Fruit fly (Drosophila melanogaster): Measurements from ENCODE around the gene Klc.

The Klc gene

dm6 chr3L:12734550-12735012 lies 15.3 kb downstream of the Klc start, which contains the start of the genes SmD1 and Ptp69D (continued):
- peak in 1 of 2 experiments; percentile 48 for TF ChIP-seq tll (GFP tag; optimal IDR thresholded peaks at IDR 0.05)
- TF ChIP-seq Ets97D (GFP tag; optimal IDR thresholded peaks at IDR 0.05): peak; percentile 2
- TF ChIP-seq HLH54F (GFP tag; optimal IDR thresholded peaks at IDR 0.05): no peak
- no peak for TF ChIP-seq gcm (GFP tag; optimal IDR thresholded peaks at IDR 0.05)
- no peak for TF ChIP-seq CG33213 (GFP tag; optimal IDR thresholded peaks at IDR 0.05)
- TF ChIP-seq CG14860 (GFP tag; IDR thresholded peaks at IDR 0.05; ENCODE audit: partially characterized antibody): peak; percentile 85
- no peak for TF ChIP-seq Myb (GFP tag; optimal IDR thresholded peaks at IDR 0.05)
- TF ChIP-seq CG17361 (GFP tag; IDR thresholded peaks at IDR 0.05): peak; percentile 65; the same call in 2 of the 3 replicates
- TF ChIP-seq nerfin-2 (GFP tag; IDR thresholded peaks at IDR 0.05; ENCODE audit: partially characterized antibody): peak; percentile 55
- no peak for TF ChIP-seq NFAT (GFP tag; IDR thresholded peaks at IDR 0.05)
- TF ChIP-seq tin (GFP tag; optimal IDR thresholded peaks at IDR 0.05): no peak
- TF ChIP-seq CG2116 (GFP tag; optimal IDR thresholded peaks at IDR 0.05): peak; percentile 83
- peak; percentile 99 for TF ChIP-seq CG30020 (tag; optimal IDR thresholded peaks at IDR 0.05)
- TF ChIP-seq NC2β (GFP tag; optimal IDR thresholded peaks at IDR 0.05): no peak
- peak; percentile 88 for TF ChIP-seq row (GFP tag; IDR thresholded peaks at IDR 0.05)
- TF ChIP-seq Nf-YA (GFP tag; IDR thresholded peaks at IDR 0.05): no peak
- TF ChIP-seq odd (GFP tag; optimal IDR thresholded peaks at IDR 0.05): no peak
- TF ChIP-seq slou (GFP tag; optimal IDR thresholded peaks at IDR 0.05): no peak
- peak; percentile 68 for TF ChIP-seq trem (tag; optimal IDR thresholded peaks at IDR 0.05)
- peak; percentile 29 for TF ChIP-seq Hr3 (GFP tag; optimal IDR thresholded peaks at IDR 0.05)
- peak; percentile 3 for TF ChIP-seq CG15601 (tag; optimal IDR thresholded peaks at IDR 0.05)
- no peak for TF ChIP-seq danr (GFP tag; IDR thresholded peaks at IDR 0.05)
- TF ChIP-seq CG43689 (GFP tag; IDR thresholded peaks at IDR 0.05): no peak
- TF ChIP-seq CG12391 (tag; optimal IDR thresholded peaks at IDR 0.05): peak; percentile 66
- TF ChIP-seq nerfin-1 (tag; optimal IDR thresholded peaks at IDR 0.05): peak; percentile 15
- TF ChIP-seq CG4617 (GFP tag; optimal IDR thresholded peaks at IDR 0.05; ENCODE audit: borderline replicate concordance): peak; percentile 22
- TF ChIP-seq CG16813 (GFP tag; IDR thresholded peaks at IDR 0.05; ENCODE audit: partially characterized antibody): peak; percentile 87
- no peak for TF ChIP-seq klu (GFP tag; IDR thresholded peaks at IDR 0.05)
- no peak for TF ChIP-seq bab2 (GFP tag; optimal IDR thresholded peaks at IDR 0.05)
- peak; percentile 12 for TF ChIP-seq Dp (GFP tag; optimal IDR thresholded peaks at IDR 0.05)
- peak; percentile 72 for TF ChIP-seq Dref (GFP tag; IDR thresholded peaks at IDR 0.05)
- peak; percentile 32 for TF ChIP-seq CG9797 (GFP tag; optimal IDR thresholded peaks at IDR 0.05)
- no peak for TF ChIP-seq cas (GFP tag; IDR thresholded peaks at IDR 0.05)
- peak; percentile 62 for TF ChIP-seq bbx (GFP tag; IDR thresholded peaks at IDR 0.05; ENCODE audit: partially characterized antibody)
- peak; percentile 9 for TF ChIP-seq B-H2 (GFP tag; optimal IDR thresholded peaks at IDR 0.05)
- TF ChIP-seq CG6765 (GFP tag; optimal IDR thresholded peaks at IDR 0.05): no peak
- peak; percentile 78 for TF ChIP-seq CG13287 (GFP tag; IDR thresholded peaks at IDR 0.05; ENCODE audit: partially characterized antibody)
- no peak for TF ChIP-seq Gsc (GFP tag; IDR thresholded peaks at IDR 0.05)
- peak; percentile 88; the same call in 2 of the 3 replicates for TF ChIP-seq CG11560 (tag; IDR thresholded peaks at IDR 0.05)
- peak; percentile 77 for TF ChIP-seq ssp (GFP tag; IDR thresholded peaks at IDR 0.05)
- no peak for TF ChIP-seq Taf1 (GFP tag; IDR thresholded peaks at IDR 0.05)
- 0 out of 2 replicates have a peak, but pooled peaks have one; percentile 25 for TF ChIP-seq MBD-R2 (GFP tag; IDR thresholded peaks at IDR 0.05)
- TF ChIP-seq D19A (tag; optimal IDR thresholded peaks at IDR 0.05): peak; percentile 14
- no peak for TF ChIP-seq CG7786 (GFP tag; optimal IDR thresholded peaks at IDR 0.05)
- peak; percentile 7 for TF ChIP-seq PHDP (tag; optimal IDR thresholded peaks at IDR 0.05)
- no peak for TF ChIP-seq CG8765 (GFP tag; IDR thresholded peaks at IDR 0.05)
- no peak for TF ChIP-seq CG4328 (GFP tag; optimal IDR thresholded peaks at IDR 0.05)
- TF ChIP-seq gfzf (GFP tag; optimal IDR thresholded peaks at IDR 0.05): peak; percentile 7
- peak; percentile 73 for TF ChIP-seq Doc3 (GFP tag; IDR thresholded peaks at IDR 0.05; ENCODE audit: partially characterized antibody)
- peak; percentile 13 for TF ChIP-seq CG33557 (GFP tag; optimal IDR thresholded peaks at IDR 0.05)
